Worm (Caenorhabditis elegans) whole organism, L3 larva: ENCODE measurements around the gene cka-1.

Experiments
- nhr-43 ChIP-seq: sonication (generic microtip); optimal IDR thresholded peaks from 2 replicates; lab custom pipeline; 2016; ENCODE audit warnings: mild to moderate bottlenecking, missing genetic modification characterization, missing compliant biosample characterization; ENCODE audit not compliant: poor library complexity, severe bottlenecking
- nhr-76 ChIP-seq: fragments of 150-350 bp; sonication (generic microtip); optimal IDR thresholded peaks from 5 replicates; lab custom pipeline; 2014; ENCODE audit warnings: missing biosample characterization, missing genetic modification characterization
- sea-2 ChIP-seq: fragments of 150-350 bp; sonication (generic microtip); optimal IDR thresholded peaks from 4 replicates; lab custom pipeline; 2014; ENCODE audit warnings: missing biosample characterization, missing genetic modification reagents, missing genetic modification characterization
- unc-62 ChIP-seq: fragments of 150-350 bp; sonication (generic microtip); optimal IDR thresholded peaks from 4 replicates; lab custom pipeline; 2014; ENCODE audit warnings: missing biosample characterization, missing genetic modification reagents, missing genetic modification characterization

DNA sequence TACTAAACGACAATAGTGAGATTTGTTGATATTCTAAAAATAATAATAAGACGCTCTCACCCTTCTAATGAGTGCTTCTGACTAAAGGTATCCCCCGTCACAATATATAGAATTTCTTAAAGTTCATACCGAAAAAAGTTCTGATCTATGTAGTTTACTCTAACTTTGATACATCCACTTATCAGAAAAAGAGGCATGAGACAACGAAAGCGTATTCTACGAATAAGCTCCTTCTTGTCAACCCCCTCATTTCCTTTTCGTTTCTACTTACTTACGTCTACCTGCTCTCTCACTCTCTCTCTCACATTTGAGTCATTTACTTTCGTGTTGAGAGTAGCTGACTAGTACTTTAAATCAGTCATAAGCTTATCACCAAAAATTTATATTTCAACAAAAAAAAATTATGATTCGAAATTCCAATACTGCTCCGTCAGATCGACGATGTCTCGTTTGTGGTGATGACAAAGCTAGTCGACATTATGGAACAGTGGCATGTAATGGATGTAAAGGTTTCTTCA lies 11.9 kb downstream of the cka-1 start:
- TF ChIP-seq nhr-43 (no peak), nhr-76 (no peak), sea-2 (no peak), unc-62 (GFP tag; lab: Kevin White, UChicago) (no peak)
